ENCODE assay signal across 2 worm cellular contexts in genomic region chrII:12050607-12051006, ce11.
A peak's percentile ranks its signal among the peaks of the same experiment; 100 is the strongest.
TF ChIP-seq lines count a peak whose summit lies in the region.

No protein-coding gene starts in this region.

TF ChIP-seq in whole organism, L1 larva, 84 proteins besides CTCF, POLR2A, EP300 and RAD21 (continued from another document):
- no peak for TF ChIP-seq Y116A8C.19 (tag; optimal IDR thresholded peaks at IDR 0.05; lab: Kevin White, UChicago; ENCODE audit: borderline replicate concordance)
- TF ChIP-seq aha-1 (tag; optimal IDR thresholded peaks at IDR 0.05; lab: Kevin White, UChicago) = no peak
- TF ChIP-seq sup-37 (GFP tag; optimal IDR thresholded peaks at IDR 0.05; lab: Kevin White, UChicago) = no peak
- TF ChIP-seq lin-35 (GFP tag; optimal IDR thresholded peaks at IDR 0.05; lab: Kevin White, UChicago) = peak in 1 of 2 experiments; percentile 72
- TF ChIP-seq unc-86 (tag; optimal IDR thresholded peaks at IDR 0.05; lab: Kevin White, UChicago) = no peak
- no peak for TF ChIP-seq C34B4.2 (tag; optimal IDR thresholded peaks at IDR 0.05; lab: Kevin White, UChicago)
- peak; percentile 52 for TF ChIP-seq nhr-90 (tag; optimal IDR thresholded peaks at IDR 0.05; lab: Kevin White, UChicago; ENCODE audit: poor library complexity)
- peak; percentile 59 for TF ChIP-seq snu-23 (GFP tag; optimal IDR thresholded peaks at IDR 0.05; lab: Kevin White, UChicago)
- TF ChIP-seq C04F5.9 (tag; optimal IDR thresholded peaks at IDR 0.05; lab: Kevin White, UChicago) = no peak
- TF ChIP-seq unc-130 (tag; optimal IDR thresholded peaks at IDR 0.05; lab: Kevin White, UChicago) = peak; percentile 10
- TF ChIP-seq mep-1 (tag; optimal IDR thresholded peaks at IDR 0.05; lab: Kevin White, UChicago) = peak; percentile 14
- no peak for TF ChIP-seq nhr-28 (tag; optimal IDR thresholded peaks at IDR 0.05; lab: Kevin White, UChicago)
- peak in 1 of 2 experiments; percentile 28 for TF ChIP-seq mdl-1 (tag; optimal IDR thresholded peaks at IDR 0.05; lab: Kevin White, UChicago)
- no peak for TF ChIP-seq xbp-1 (tag; optimal IDR thresholded peaks at IDR 0.05; lab: Kevin White, UChicago)
- no peak for TF ChIP-seq ceh-90 (tag; optimal IDR thresholded peaks at IDR 0.05; lab: Kevin White, UChicago)
- no peak for TF ChIP-seq fkh-4 (tag; optimal IDR thresholded peaks at IDR 0.05; lab: Kevin White, UChicago; ENCODE audit: borderline replicate concordance)
- no peak for TF ChIP-seq vab-15 (tag; optimal IDR thresholded peaks at IDR 0.05; lab: Kevin White, UChicago)
- no peak for TF ChIP-seq nhr-84 (tag; optimal IDR thresholded peaks at IDR 0.05; lab: Kevin White, UChicago)
- TF ChIP-seq efl-1 (optimal IDR thresholded peaks at IDR 0.05; lab: Kevin White, UChicago) = peak in 1 of 2 experiments; percentile 6
- peak; percentile 9 to 88 for TF ChIP-seq efl-1 (GFP tag; optimal IDR thresholded peaks at IDR 0.05 in 1 of 2; lab: Kevin White, UChicago)
- no peak for TF ChIP-seq pax-3 (tag; optimal IDR thresholded peaks at IDR 0.05; lab: Kevin White, UChicago)
- TF ChIP-seq zag-1 (tag; optimal IDR thresholded peaks at IDR 0.05; lab: Kevin White, UChicago) = no peak
- TF ChIP-seq nhr-71 (tag; optimal IDR thresholded peaks at IDR 0.05; lab: Kevin White, UChicago) = peak; percentile 79
- TF ChIP-seq ztf-4 (tag; optimal IDR thresholded peaks at IDR 0.05; lab: Kevin White, UChicago) = no peak
- TF ChIP-seq blmp-1 (tag; optimal IDR thresholded peaks at IDR 0.05; lab: Kevin White, UChicago) = peak; percentile 60
- no peak for TF ChIP-seq ceh-88 (GFP tag; IDR thresholded peaks at IDR 0.05; lab: Robert Waterston, UW)
- TF ChIP-seq lin-13 (GFP tag; optimal IDR thresholded peaks at IDR 0.05; lab: Kevin White, UChicago) = no peak
- TF ChIP-seq lin-39 (tag; optimal IDR thresholded peaks at IDR 0.05; lab: Kevin White, UChicago) = no peak
- TF ChIP-seq ama-1 (optimal IDR thresholded peaks at IDR 0.05; lab: Kevin White, UChicago) = no peak
- no peak for TF ChIP-seq fkh-10 (GFP tag; optimal IDR thresholded peaks at IDR 0.05; lab: Kevin White, UChicago)
- peak; percentile 9 for TF ChIP-seq nhr-47 (tag; optimal IDR thresholded peaks at IDR 0.05; lab: Kevin White, UChicago)
- no peak for TF ChIP-seq lin-15B (tag; optimal IDR thresholded peaks at IDR 0.05; lab: Kevin White, UChicago)
- no peak for TF ChIP-seq dsc-1 (tag; optimal IDR thresholded peaks at IDR 0.05; lab: Kevin White, UChicago)
- no peak for TF ChIP-seq pqm-1 (tag; optimal IDR thresholded peaks at IDR 0.05; lab: Kevin White, UChicago)
- no peak for TF ChIP-seq efl-3 (GFP tag; optimal IDR thresholded peaks at IDR 0.05; lab: Kevin White, UChicago)
- peak in 2 of 6 experiments; percentile 12 to 64 for TF ChIP-seq elt-3 (tag; optimal IDR thresholded peaks at IDR 0.05; lab: Kevin White, UChicago)
- TF ChIP-seq aly-2 (tag; optimal IDR thresholded peaks at IDR 0.05; lab: Kevin White, UChicago) = no peak
- TF ChIP-seq jun-1 (tag; optimal IDR thresholded peaks at IDR 0.05; lab: Kevin White, UChicago) = no peak

TF ChIP-seq in whole organism, L2 larva, 48 proteins besides CTCF, POLR2A, EP300 and RAD21 (continued from another document):
- TF ChIP-seq nhr-25 (tag; optimal IDR thresholded peaks at IDR 0.05; lab: Kevin White, UChicago) (peak; percentile 76), sma-3 (GFP tag; optimal IDR thresholded peaks at IDR 0.05; lab: Kevin White, UChicago) (peak; percentile 3), nhr-21 (tag; optimal IDR thresholded peaks at IDR 0.05; lab: Kevin White, UChicago) (peak; percentile 82), sma-9 (GFP tag; optimal IDR thresholded peaks at IDR 0.05; lab: Kevin White, UChicago) (peak; percentile 81), sma-9 (tag; optimal IDR thresholded peaks at IDR 0.05; lab: Kevin White, UChicago) (no peak), C34F6.9 (tag; optimal IDR thresholded peaks at IDR 0.05; lab: Kevin White, UChicago) (no peak), R02D3.7 (tag; optimal IDR thresholded peaks at IDR 0.05; lab: Kevin White, UChicago) (no peak), snpc-4 (tag; optimal IDR thresholded peaks at IDR 0.05; lab: Kevin White, UChicago) (no peak)
TF ChIP-seq in whole organism, L2 larva: peak in this region for 9.
